Fruit fly (Drosophila melanogaster) whole organism, wandering third instar larva: ENCODE measurements around the gene heca.

Source experiments
- Dfd ChIP-seq: fragments of >200 bp; optimal IDR thresholded peaks from 2 replicates; lab custom pipeline; 2017; ENCODE audit warnings: missing biosample characterization, missing genetic modification characterization
- HLH106 ChIP-seq: fragments of 200-800 bp; optimal IDR thresholded peaks from 3 replicates; lab custom pipeline; 2019; ENCODE audit warnings: missing biosample characterization, mild to moderate bottlenecking, missing genetic modification characterization, moderate library complexity
- Hnf4 ChIP-seq: fragments of 200-800 bp; sonication (Bioruptor generic); optimal IDR thresholded peaks from 2 replicates; lab custom pipeline; 2016; ENCODE audit warnings: missing biosample characterization, mild to moderate bottlenecking, missing genetic modification characterization
- Mio ChIP-seq: sonication (Bioruptor generic); optimal IDR thresholded peaks from 2 replicates; lab custom pipeline; 2016; ENCODE audit warnings: missing biosample characterization, missing genetic modification characterization
- OdsH ChIP-seq: fragments of 200-800 bp; sonication (Bioruptor generic); optimal IDR thresholded peaks from 2 replicates; lab custom pipeline; 2016; ENCODE audit warnings: missing biosample characterization, mild to moderate bottlenecking, missing genetic modification characterization
- br ChIP-seq: fragments of 200-800 bp; sonication (Bioruptor generic); optimal IDR thresholded peaks from 2 replicates; lab custom pipeline; 2016; ENCODE audit warnings: missing biosample characterization, missing genetic modification characterization
- dsf ChIP-seq: sonication (Bioruptor generic); optimal IDR thresholded peaks from 2 replicates; lab custom pipeline; 2016; ENCODE audit warnings: missing biosample characterization, missing genetic modification characterization, borderline replicate concordance
- ey ChIP-seq: fragments of 200-800 bp; sonication (Bioruptor generic); optimal IDR thresholded peaks from 2 replicates; lab custom pipeline; 2016; ENCODE audit warnings: missing biosample characterization, missing genetic modification characterization
- psq ChIP-seq: fragments of 200-800 bp; sonication (Bioruptor generic); optimal IDR thresholded peaks from 3 replicates; lab custom pipeline; 2017; ENCODE audit warnings: missing biosample characterization, mild to moderate bottlenecking, missing genetic modification characterization, moderate library complexity
- woc ChIP-seq: sonication (Bioruptor generic); optimal IDR thresholded peaks from 2 replicates; lab custom pipeline; 2016; ENCODE audit warnings: missing biosample characterization, mild to moderate bottlenecking, missing genetic modification characterization

- TF ChIP-seq dsf = peak; percentile 82
- peak; percentile 95 for TF ChIP-seq HLH106 (tag; lab: Kevin White, UChicago)
- TF ChIP-seq psq (GFP tag; lab: Kevin White, UChicago) = peak; percentile 98
- TF ChIP-seq OdsH (GFP tag; lab: Kevin White, UChicago) = peak; percentile 97
- TF ChIP-seq ey (GFP tag; lab: Kevin White, UChicago) = peak; percentile 98
- peak; percentile 94 for TF ChIP-seq woc (GFP tag; lab: Kevin White, UChicago)
- TF ChIP-seq Mio (GFP tag; lab: Kevin White, UChicago) = peak; percentile 54
- TF ChIP-seq Hnf4 (GFP tag; lab: Kevin White, UChicago) = peak; percentile 95
- TF ChIP-seq Dfd (GFP tag; lab: Kevin White, UChicago) = no peak
- peak; percentile 95 for TF ChIP-seq br (GFP tag; lab: Kevin White, UChicago)
Measured at dm6 chr3R:30272176-30272857, 5.4 kb upstream of the heca start.
